Fruit fly (Drosophila melanogaster): ENCODE results near the gene CG42820.

- TF ChIP-seq Ets96B (tag; optimal IDR thresholded peaks at IDR 0.05) (no peak), CG9139 (GFP tag; optimal IDR thresholded peaks at IDR 0.05) (peak; percentile 30), svp (GFP tag) (peak; percentile 96), Sox102F (GFP tag; optimal IDR thresholded peaks at IDR 0.05) (peak; percentile 78), Gug (GFP tag; IDR thresholded peaks at IDR 0.05) (peak; percentile 55), CG6163 (GFP tag; IDR thresholded peaks at IDR 0.05) (peak; percentile 81)
Observed at dm6 chr2L:8362273-8362954, 29.8 kb downstream of the CG42820 start, which contains the start of gene CG7627.

Measured in whole organism, prepupa.